Worm (Caenorhabditis elegans) whole organism, L2 larva: ENCODE measurements around the gene nspb-10.
A peak's percentile ranks its signal among the peaks of the same experiment; 100 is the strongest.

Source experiments
- C34F6.9 ChIP-seq: fragments of 150-350 bp; optimal IDR thresholded peaks from 2 replicates; lab custom pipeline; 2014; ENCODE audit warnings: missing biosample characterization, missing genetic modification characterization
- R02D3.7 ChIP-seq: fragments of 150-350 bp; optimal IDR thresholded peaks from 2 replicates; lab custom pipeline; 2014; ENCODE audit warnings: missing biosample characterization, missing genetic modification characterization
- Y55F3AM.14 ChIP-seq: fragments of 200-800 bp; sonication (Bioruptor generic); optimal IDR thresholded peaks from 2 replicates; lab custom pipeline; 2018; ENCODE audit warnings: mild to moderate bottlenecking, missing genetic modification characterization, missing compliant biosample characterization
- alr-1 ChIP-seq: fragments of 150-350 bp; optimal IDR thresholded peaks from 2 replicates; lab custom pipeline; 2014; ENCODE audit warnings: missing biosample characterization, missing genetic modification characterization
- ama-1 ChIP-seq: fragments of 150-350 bp; optimal IDR thresholded peaks from 2 replicates; lab custom pipeline; 2018; ENCODE audit warnings: inconsistent platforms
- blmp-1 ChIP-seq: sonication (generic microtip); optimal IDR thresholded peaks from 2 replicates; lab custom pipeline; 2017; ENCODE audit warnings: missing genetic modification characterization, mild to moderate bottlenecking, missing compliant biosample characterization, antibody characterized with exemption, moderate library complexity; ENCODE audit not compliant: insufficient read depth
- ceh-16 ChIP-seq: fragments of 150-350 bp; optimal IDR thresholded peaks from 2 replicates; lab custom pipeline; 2014; ENCODE audit warnings: missing biosample characterization, missing genetic modification characterization
- ceh-82 ChIP-seq: fragments of 150-350 bp; optimal IDR thresholded peaks from 2 replicates; lab custom pipeline; 2014; ENCODE audit warnings: missing biosample characterization, missing genetic modification characterization
- crh-2 ChIP-seq: sonication (generic microtip); optimal IDR thresholded peaks from 2 replicates; lab custom pipeline; 2017; ENCODE audit warnings: missing biosample characterization, missing genetic modification characterization
- elt-1 ChIP-seq: fragments of 150-350 bp; optimal IDR thresholded peaks from 2 replicates; lab custom pipeline; 2014; ENCODE audit warnings: missing biosample characterization, missing genetic modification characterization
- elt-3 ChIP-seq: sonication (generic microtip); optimal IDR thresholded peaks from 2 replicates; lab custom pipeline; 2017; ENCODE audit warnings: missing biosample characterization, missing genetic modification characterization
- fos-1 ChIP-seq: fragments of 150-350 bp; optimal IDR thresholded peaks from 2 replicates; lab custom pipeline; 2014; ENCODE audit warnings: missing biosample characterization, missing genetic modification characterization
- gmeb-1 ChIP-seq: fragments of 150-350 bp; optimal IDR thresholded peaks from 2 replicates; lab custom pipeline; 2014; ENCODE audit warnings: missing biosample characterization, missing genetic modification characterization
- lin-13 ChIP-seq: fragments of 150-350 bp; optimal IDR thresholded peaks from 2 replicates; lab custom pipeline; 2014; ENCODE audit warnings: missing biosample characterization, missing genetic modification reagents, missing genetic modification characterization
- lsy-2 ChIP-seq, 2 experiments: fragments of 150-350 bp in 1 of 2; sonication (generic microtip) in 1 of 2; optimal IDR thresholded peaks; 2 replicates each; lab custom pipeline; 2014 to 2017; ENCODE audit warnings: missing biosample characterization in 2 of 2, missing genetic modification characterization in 2 of 2
- mab-5 ChIP-seq: fragments of 150-350 bp; optimal IDR thresholded peaks from 2 replicates; lab custom pipeline; 2014; ENCODE audit warnings: missing biosample characterization, missing genetic modification characterization
- nhr-11 ChIP-seq: fragments of 150-350 bp; optimal IDR thresholded peaks from 2 replicates; lab custom pipeline; 2014; ENCODE audit warnings: missing biosample characterization, missing genetic modification characterization
- nhr-129 ChIP-seq: fragments of 150-350 bp; optimal IDR thresholded peaks from 2 replicates; lab custom pipeline; 2014; ENCODE audit warnings: missing biosample characterization, missing genetic modification characterization
- nhr-21 ChIP-seq: fragments of 150-350 bp; optimal IDR thresholded peaks from 2 replicates; lab custom pipeline; 2014; ENCODE audit warnings: missing biosample characterization, missing genetic modification characterization
- nhr-25 ChIP-seq: fragments of 150-350 bp; sonication (generic microtip); optimal IDR thresholded peaks from 3 replicates; lab custom pipeline; 2014; ENCODE audit warnings: missing biosample characterization, missing genetic modification characterization
- nhr-6 ChIP-seq: fragments of 150-350 bp; optimal IDR thresholded peaks from 2 replicates; lab custom pipeline; 2014; ENCODE audit warnings: missing biosample characterization, missing genetic modification characterization
- nhr-77 ChIP-seq: fragments of 150-350 bp; optimal IDR thresholded peaks from 2 replicates; lab custom pipeline; 2014; ENCODE audit warnings: missing biosample characterization, missing genetic modification characterization
- sem-4 ChIP-seq: fragments of 150-350 bp; optimal IDR thresholded peaks from 2 replicates; lab custom pipeline; 2014; ENCODE audit warnings: missing biosample characterization, missing genetic modification reagents, missing genetic modification characterization
- skn-1 ChIP-seq: sonication (generic microtip); optimal IDR thresholded peaks from 2 replicates; lab custom pipeline; 2017; ENCODE audit warnings: missing biosample characterization, missing genetic modification characterization
- sma-3 ChIP-seq: sonication (generic microtip); optimal IDR thresholded peaks from 2 replicates; lab custom pipeline; 2016; ENCODE audit warnings: missing genetic modification reagents, missing genetic modification characterization, missing compliant biosample characterization
- sma-9 ChIP-seq, 2 experiments: fragments of 150-350 bp in 1 of 2; sonication (generic microtip) in 1 of 2; optimal IDR thresholded peaks; 2 replicates each; lab custom pipeline; 2014 to 2016; ENCODE audit warnings: missing genetic modification characterization in 2 of 2, mild to moderate bottlenecking in 1 of 2, missing biosample characterization in 1 of 2, missing compliant biosample characterization in 1 of 2, missing genetic modification reagents in 1 of 2, moderate library complexity in 1 of 2
- snpc-4 ChIP-seq: fragments of 150-350 bp; optimal IDR thresholded peaks from 2 replicates; lab custom pipeline; 2014; ENCODE audit warnings: missing biosample characterization, missing genetic modification characterization
- unc-39 ChIP-seq: fragments of 150-350 bp; optimal IDR thresholded peaks from 2 replicates; lab custom pipeline; 2014; ENCODE audit warnings: missing biosample characterization, missing genetic modification characterization
- unc-55 ChIP-seq: fragments of 150-350 bp; sonication (generic microtip); optimal IDR thresholded peaks from 3 replicates; lab custom pipeline; 2014; ENCODE audit warnings: missing biosample characterization, missing genetic modification reagents, missing genetic modification characterization
- zag-1 ChIP-seq: fragments of 150-350 bp; optimal IDR thresholded peaks from 2 replicates; lab custom pipeline; 2014; ENCODE audit warnings: missing biosample characterization, missing genetic modification characterization
- ztf-1 ChIP-seq: fragments of 200-800 bp; sonication (Bioruptor generic); conservative IDR thresholded peaks from 2 replicates; pipeline ENCODE4 v1.3.6; 2022; ENCODE audit warnings: missing genetic modification characterization, missing compliant biosample characterization
- ztf-4 ChIP-seq: fragments of 150-350 bp; optimal IDR thresholded peaks from 2 replicates; lab custom pipeline; 2014; ENCODE audit warnings: missing biosample characterization, missing genetic modification characterization

The nspb-10 gene

ce11 chrII:14605479-14605878 is 17.4 kb upstream of the nspb-10 start, which contains the start of gene F19H8.2:
TSS of gene F19H8.2 (minus strand) at chrII:14605869.
- TF ChIP-seq ceh-16 (tag; lab: Kevin White, UChicago) (peak; percentile 31), ama-1 (lab: Kevin White, UChicago) (peak; percentile 53), sem-4 (no peak)

- TF ChIP-seq nhr-11 (no peak), ztf-1 (no peak), nhr-6 (tag; lab: Kevin White, UChicago) (peak; percentile 11), sma-3 (GFP tag; lab: Kevin White, UChicago) (no peak)
Measured at ce11 chrII:14605026-14605425, 17.0 kb upstream of the nspb-10 start.

ce11 chrII:14604261-14604660 is 16.2 kb upstream of the nspb-10 start:
- no peak for TF ChIP-seq unc-55 (GFP tag; lab: Kevin White, UChicago)
- TF ChIP-seq mab-5 (tag; lab: Kevin White, UChicago), result no peak
- TF ChIP-seq Y55F3AM.14 (GFP tag; lab: Kevin White, UChicago), result no peak
- TF ChIP-seq lin-13 (GFP tag; lab: Kevin White, UChicago), result no peak
- TF ChIP-seq C34F6.9 (tag; lab: Kevin White, UChicago), result no peak
- no peak for TF ChIP-seq zag-1 (tag; lab: Kevin White, UChicago)
- no peak for TF ChIP-seq blmp-1 (tag; lab: Kevin White, UChicago)
- TF ChIP-seq snpc-4 (tag; lab: Kevin White, UChicago), result no peak
- no peak for TF ChIP-seq unc-39 (tag; lab: Kevin White, UChicago)
- no peak for TF ChIP-seq nhr-77

DNA sequence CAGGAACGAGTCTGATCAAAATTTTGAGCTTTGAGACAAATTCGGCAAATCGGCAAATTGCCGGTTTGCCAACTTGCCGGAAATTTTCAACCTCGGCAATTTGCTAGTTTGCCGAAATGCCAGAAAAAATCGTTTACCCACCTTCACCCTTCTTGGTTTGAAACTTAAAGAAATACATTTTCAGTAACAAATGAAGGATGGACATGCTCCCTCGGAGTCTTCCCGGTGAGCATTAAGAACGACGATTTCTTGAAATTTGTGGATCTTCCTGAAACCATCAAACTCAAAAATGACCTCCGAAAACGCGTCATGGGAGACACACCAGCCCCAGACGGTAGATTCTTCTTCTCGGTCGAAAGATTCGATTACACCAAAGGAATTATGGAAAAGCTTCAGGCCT is 14.7 kb upstream of the nspb-10 start:
- no peak for TF ChIP-seq nhr-21 (tag; lab: Kevin White, UChicago)
- no peak for TF ChIP-seq crh-2 (tag; lab: Kevin White, UChicago)
- TF ChIP-seq ztf-4 (tag; lab: Kevin White, UChicago), result no peak
- no peak for TF ChIP-seq nhr-6 (tag; lab: Kevin White, UChicago)
- TF ChIP-seq elt-3 (tag; lab: Kevin White, UChicago), result no peak
- TF ChIP-seq nhr-25, result no peak
- TF ChIP-seq ztf-1, result no peak
- no peak for TF ChIP-seq nhr-11
- no peak for TF ChIP-seq unc-39 (tag; lab: Kevin White, UChicago)
- TF ChIP-seq ama-1 (lab: Kevin White, UChicago), result no peak
- TF ChIP-seq skn-1 (tag; lab: Kevin White, UChicago), result no peak
- no peak for TF ChIP-seq ceh-82
- no peak for TF ChIP-seq fos-1
- no peak for TF ChIP-seq R02D3.7 (tag; lab: Kevin White, UChicago)
- no peak for TF ChIP-seq nhr-129 (tag; lab: Kevin White, UChicago)

- TF ChIP-seq elt-1 (tag; lab: Kevin White, UChicago), result no peak
- no peak for TF ChIP-seq ceh-16 (tag; lab: Kevin White, UChicago)
- no peak for TF ChIP-seq zag-1 (tag; lab: Kevin White, UChicago)
- TF ChIP-seq nhr-6 (tag; lab: Kevin White, UChicago), result no peak
- no peak for TF ChIP-seq ceh-82
- peak; percentile 60 for TF ChIP-seq ama-1 (lab: Kevin White, UChicago)
Measured at ce11 chrII:14600852-14601313, 12.8 kb upstream of the nspb-10 start, which contains the start of gene tps-2. TSS of gene tps-2 (plus strand) at chrII:14600902.

DNA sequence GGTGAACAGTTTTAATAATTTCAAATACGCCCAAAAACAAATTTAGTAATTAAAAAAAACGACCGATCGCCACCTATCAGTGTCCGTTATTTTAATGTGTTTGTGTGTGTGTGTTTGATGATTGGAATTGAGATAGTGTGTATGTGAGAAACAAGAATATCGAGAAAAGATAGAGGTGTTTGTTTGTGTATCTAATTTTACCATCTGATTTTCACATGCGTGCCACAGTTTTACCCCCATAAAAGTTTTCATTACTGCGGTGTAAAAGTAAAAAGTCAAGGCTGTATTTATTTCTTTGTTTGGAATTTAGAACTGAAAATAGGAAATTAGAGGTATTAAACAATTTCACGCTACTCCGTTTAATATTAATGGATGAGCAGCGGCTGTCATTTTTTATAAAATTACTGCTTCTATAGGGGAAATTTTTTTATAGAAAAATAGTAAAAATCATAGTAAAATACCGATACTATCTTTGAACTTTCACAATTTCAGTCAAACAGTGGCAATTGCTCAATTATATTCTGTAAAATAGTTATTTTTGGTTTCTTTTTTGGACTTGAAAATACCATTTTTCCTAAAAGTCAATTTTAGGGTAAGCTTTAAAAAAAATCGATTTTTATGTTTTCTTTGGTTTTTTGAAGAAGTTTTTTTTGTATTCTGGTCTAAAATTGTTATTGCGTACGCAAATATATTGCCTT is 12.0 kb upstream of the nspb-10 start:
- TF ChIP-seq sma-3 (GFP tag; lab: Kevin White, UChicago), result peak; percentile 15
- no peak for TF ChIP-seq elt-3 (tag; lab: Kevin White, UChicago)
- TF ChIP-seq fos-1, result peak; percentile 44
- TF ChIP-seq alr-1 (tag; lab: Kevin White, UChicago), result no peak
- peak; percentile 68 for TF ChIP-seq sma-9 (GFP tag; optimal IDR thresholded peaks at IDR 0.05; lab: Kevin White, UChicago)
- TF ChIP-seq sma-9 (tag; optimal IDR thresholded peaks at IDR 0.05; lab: Kevin White, UChicago), result no peak
- no peak for TF ChIP-seq ama-1 (lab: Kevin White, UChicago)
- TF ChIP-seq nhr-25, result peak; percentile 27
- peak; percentile 36 for TF ChIP-seq nhr-129 (tag; lab: Kevin White, UChicago)
- peak; percentile 31 for TF ChIP-seq crh-2 (tag; lab: Kevin White, UChicago)
- no peak for TF ChIP-seq nhr-77
- no peak for TF ChIP-seq gmeb-1 (tag; lab: Kevin White, UChicago)
- no peak for TF ChIP-seq unc-39 (tag; lab: Kevin White, UChicago)
- peak; percentile 26 for TF ChIP-seq blmp-1 (tag; lab: Kevin White, UChicago)
- no peak for TF ChIP-seq sem-4
- TF ChIP-seq lsy-2 (tag; optimal IDR thresholded peaks at IDR 0.05; lab: Kevin White, UChicago), result peak in 1 of 2 experiments; percentile 11
- no peak for TF ChIP-seq nhr-11
